Fruit fly (Drosophila melanogaster) whole organism, prepupa: Measurements from ENCODE around the gene Ubc84D.

Experiments used
- CG4318 ChIP-seq: fragments of 200-800 bp; sonication (Bioruptor generic); optimal IDR thresholded peaks from 3 replicates; lab custom pipeline; 2017; ENCODE audit warnings: missing biosample characterization, mild to moderate bottlenecking, missing genetic modification characterization
- CG6792 ChIP-seq: fragments of 200-800 bp; sonication (Bioruptor generic); optimal IDR thresholded peaks from 3 replicates; lab custom pipeline; 2016; ENCODE audit warnings: missing biosample characterization, missing genetic modification characterization
- CG6854 ChIP-seq: fragments of 200-800 bp; sonication (Bioruptor generic); optimal IDR thresholded peaks from 2 replicates; lab custom pipeline; 2017; ENCODE audit warnings: missing biosample characterization, mild to moderate bottlenecking, missing genetic modification characterization
- CG9139 ChIP-seq: fragments of 200-800 bp; sonication (Bioruptor generic); optimal IDR thresholded peaks from 3 replicates; lab custom pipeline; 2017; ENCODE audit warnings: missing biosample characterization, mild to moderate bottlenecking, missing genetic modification characterization
- Eip75B ChIP-seq: fragments of 200-800 bp; sonication (Bioruptor generic); optimal IDR thresholded peaks from 3 replicates; lab custom pipeline; 2016; ENCODE audit warnings: missing biosample characterization, missing genetic modification characterization
- Hr38 ChIP-seq: sonication (Bioruptor generic); optimal IDR thresholded peaks from 2 replicates; lab custom pipeline; 2016; ENCODE audit warnings: missing biosample characterization, missing genetic modification characterization
- Hr4 ChIP-seq: fragments of 200-800 bp; sonication (Bioruptor generic); optimal IDR thresholded peaks from 3 replicates; lab custom pipeline; 2016; ENCODE audit warnings: missing biosample characterization, missing genetic modification characterization
- Lpt ChIP-seq: fragments of 200-800 bp; sonication (Bioruptor generic); optimal IDR thresholded peaks from 3 replicates; lab custom pipeline; 2016; ENCODE audit warnings: missing biosample characterization, missing genetic modification characterization
- OdsH ChIP-seq: fragments of 200-800 bp; sonication (Bioruptor generic); optimal IDR thresholded peaks from 3 replicates; lab custom pipeline; 2016; ENCODE audit warnings: missing biosample characterization, missing genetic modification characterization
- Smox ChIP-seq: fragments of 200-800 bp; sonication (Bioruptor generic); optimal IDR thresholded peaks from 3 replicates; lab custom pipeline; 2016; ENCODE audit warnings: missing biosample characterization, missing genetic modification characterization
- acj6 ChIP-seq: fragments of 200-800 bp; sonication (Bioruptor generic); optimal IDR thresholded peaks from 3 replicates; lab custom pipeline; 2016; ENCODE audit warnings: missing biosample characterization, missing genetic modification characterization
- pdm3 ChIP-seq: fragments of 200-800 bp; sonication (Bioruptor generic); optimal IDR thresholded peaks from 3 replicates; lab custom pipeline; 2016; ENCODE audit warnings: missing biosample characterization, missing genetic modification characterization
- svp ChIP-seq: fragments of 200-800 bp; sonication (Bioruptor generic); peaks from one replicate; lab custom pipeline; 2016; ENCODE audit warnings: missing biosample characterization, missing genetic modification characterization

dm6 chr3R:7473767-7474254 is 45.4 kb downstream of the Ubc84D start, which contains the start of gene CG1142:
- TF ChIP-seq CG4318 (GFP tag; lab: Kevin White, UChicago): peak; percentile 91
- peak; percentile 96 for TF ChIP-seq Hr4 (GFP tag; lab: Kevin White, UChicago)
- TF ChIP-seq Eip75B (GFP tag; lab: Kevin White, UChicago): peak; percentile 97
- peak; percentile 96 for TF ChIP-seq CG6792 (GFP tag; lab: Kevin White, UChicago)
- TF ChIP-seq svp: peak; percentile 99
- TF ChIP-seq acj6: peak; percentile 97
- peak; percentile 97 for TF ChIP-seq OdsH (GFP tag; lab: Kevin White, UChicago)
- TF ChIP-seq Lpt (GFP tag; lab: Kevin White, UChicago): peak; percentile 95
- TF ChIP-seq Smox (GFP tag; lab: Kevin White, UChicago): peak; percentile 97
- TF ChIP-seq CG6854 (GFP tag; lab: Kevin White, UChicago): peak; percentile 92
- peak; percentile 96 for TF ChIP-seq CG9139 (GFP tag; lab: Kevin White, UChicago)
- TF ChIP-seq pdm3: peak; percentile 97
- peak; percentile 59 for TF ChIP-seq Hr38 (GFP tag; lab: Kevin White, UChicago)
